Fruit fly (Drosophila melanogaster): ENCODE measurements around the gene EMC1.

The EMC1 gene

DNA sequence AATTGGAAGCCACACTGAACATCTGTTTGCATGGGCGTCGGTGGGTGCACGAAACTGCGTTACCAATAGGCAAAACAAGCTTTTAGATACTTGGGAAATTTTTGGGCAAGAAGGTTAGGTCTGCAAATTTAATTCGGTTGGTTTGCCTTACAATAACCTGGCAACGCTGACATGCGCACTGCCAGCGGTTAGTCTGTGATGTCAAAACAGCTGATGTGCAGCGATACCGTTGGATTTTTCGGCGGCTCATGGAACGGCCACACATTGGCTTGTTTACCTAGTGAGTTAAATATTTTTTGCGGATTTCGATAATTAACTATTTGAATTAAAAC is 20.3 kb downstream of the EMC1 start, which contains the start of gene ArgRS-m (continued):
- TF ChIP-seq CG6854 (GFP tag; optimal IDR thresholded peaks at IDR 0.05): peak; percentile 32
- TF ChIP-seq toy (GFP tag; IDR thresholded peaks at IDR 0.05): 0 out of 2 replicates have a peak, but pooled peaks have one; percentile 5
- TF ChIP-seq CG14710 (tag; optimal IDR thresholded peaks at IDR 0.05): peak; percentile 53
- no peak for TF ChIP-seq CG15601 (tag; optimal IDR thresholded peaks at IDR 0.05)
- TF ChIP-seq row (GFP tag; IDR thresholded peaks at IDR 0.05): peak; percentile 59; the same call in 2 of the 3 replicates
- TF ChIP-seq Opbp (GFP tag; IDR thresholded peaks at IDR 0.05; ENCODE audit: partially characterized antibody): peak; percentile 34; the same call in 1 of the 3 replicates
- peak; percentile 69 for TF ChIP-seq ems (GFP tag; optimal IDR thresholded peaks at IDR 0.05)
- peak; percentile 65 for TF ChIP-seq Hmr (GFP tag; optimal IDR thresholded peaks at IDR 0.05)
- peak; percentile 35; the same call in 1 of the 2 replicates for TF ChIP-seq CG6689 (GFP tag; IDR thresholded peaks at IDR 0.05)
- TF ChIP-seq PHDP (tag; optimal IDR thresholded peaks at IDR 0.05): peak; percentile 53
- no peak for TF ChIP-seq eve (GFP tag; optimal IDR thresholded peaks at IDR 0.05)
- no peak for TF ChIP-seq btn (GFP tag; optimal IDR thresholded peaks at IDR 0.05)
- TF ChIP-seq ase (GFP tag; IDR thresholded peaks at IDR 0.05): no peak
- TF ChIP-seq CG10267 (tag; optimal IDR thresholded peaks at IDR 0.05): peak; percentile 50
- TF ChIP-seq Dip3 (GFP tag; optimal IDR thresholded peaks at IDR 0.05): peak; percentile 53
- TF ChIP-seq CG3847 (GFP tag; IDR thresholded peaks at IDR 0.05): peak; percentile 62; the same call in 1 of the 2 replicates
- no peak for TF ChIP-seq CG10462 (GFP tag; optimal IDR thresholded peaks at IDR 0.05)
- peak; percentile 96 for TF ChIP-seq CG17186 (GFP tag; optimal IDR thresholded peaks at IDR 0.05)
- TF ChIP-seq Mrtf (GFP tag; IDR thresholded peaks at IDR 0.05): no peak
- no peak for TF ChIP-seq ara (GFP tag; IDR thresholded peaks at IDR 0.05)
- peak; percentile 70 for TF ChIP-seq CHES-1-like (GFP tag; optimal IDR thresholded peaks at IDR 0.05)
- TF ChIP-seq Atf3 (GFP tag; optimal IDR thresholded peaks at IDR 0.05): peak; percentile 55
- peak; percentile 16 for TF ChIP-seq CG16863 (GFP tag; optimal IDR thresholded peaks at IDR 0.05)
- peak; percentile 22 for TF ChIP-seq CG18262 (tag; optimal IDR thresholded peaks at IDR 0.05)
- TF ChIP-seq ewg (GFP tag; optimal IDR thresholded peaks at IDR 0.05): peak; percentile 99
- TF ChIP-seq mld (GFP tag; IDR thresholded peaks at IDR 0.05; ENCODE audit: partially characterized antibody): no peak
- peak; percentile 52 for TF ChIP-seq grau (tag; optimal IDR thresholded peaks at IDR 0.05)
- peak; percentile 55 for TF ChIP-seq bab2 (GFP tag; optimal IDR thresholded peaks at IDR 0.05)
- peak; percentile 28 for TF ChIP-seq maf-S (GFP tag; optimal IDR thresholded peaks at IDR 0.05)
- peak; percentile 17 for TF ChIP-seq Abd-B (GFP tag; optimal IDR thresholded peaks at IDR 0.05)
- TF ChIP-seq CG34422 (GFP tag; IDR thresholded peaks at IDR 0.05): peak; percentile 48; the same call in 1 of the 3 replicates
- TF ChIP-seq Xrp1 (GFP tag; IDR thresholded peaks at IDR 0.05): peak; percentile 16; the same call in 1 of the 2 replicates
- no peak for TF ChIP-seq ab (GFP tag; optimal IDR thresholded peaks at IDR 0.05)
- TF ChIP-seq tap (tag; optimal IDR thresholded peaks at IDR 0.05): no peak
- TF ChIP-seq CoRest (tag; optimal IDR thresholded peaks at IDR 0.05): peak; percentile 48
- TF ChIP-seq ind (GFP tag; optimal IDR thresholded peaks at IDR 0.05): peak; percentile 67
- peak; percentile 83 for TF ChIP-seq gfzf (GFP tag; optimal IDR thresholded peaks at IDR 0.05)
- TF ChIP-seq CG18599 (GFP tag; optimal IDR thresholded peaks at IDR 0.05): peak; percentile 75
- peak; percentile 64 for TF ChIP-seq Drgx (GFP tag; IDR thresholded peaks at IDR 0.05)
- peak; percentile 55 for TF ChIP-seq CG18619 (GFP tag; optimal IDR thresholded peaks at IDR 0.05)
- TF ChIP-seq trem (tag; optimal IDR thresholded peaks at IDR 0.05): peak; percentile 79
- TF ChIP-seq Dad (GFP tag; optimal IDR thresholded peaks at IDR 0.05): peak; percentile 46
- TF ChIP-seq sna (GFP tag; IDR thresholded peaks at IDR 0.05; ENCODE audit: partially characterized antibody): peak; percentile 44; the same call in 1 of the 2 replicates
- peak; percentile 31 for TF ChIP-seq CG12155 (GFP tag; optimal IDR thresholded peaks at IDR 0.05)
- TF ChIP-seq NC2β (GFP tag; optimal IDR thresholded peaks at IDR 0.05): peak; percentile 24
- peak; percentile 26 for TF ChIP-seq CG7928 (GFP tag; optimal IDR thresholded peaks at IDR 0.05)
- no peak for TF ChIP-seq tll (GFP tag; optimal IDR thresholded peaks at IDR 0.05)
- no peak for TF ChIP-seq odd (GFP tag; optimal IDR thresholded peaks at IDR 0.05)
- TF ChIP-seq CG6683 (GFP tag; optimal IDR thresholded peaks at IDR 0.05): peak; percentile 5
- no peak for TF ChIP-seq CG8089 (GFP tag; optimal IDR thresholded peaks at IDR 0.05)
- TF ChIP-seq Lpt (GFP tag; optimal IDR thresholded peaks at IDR 0.05): no peak

Data from whole organism, embryonic.